Worm (Caenorhabditis elegans): ENCODE results near the gene atg-18.

- no peak for TF ChIP-seq ama-1 (optimal IDR thresholded peaks at IDR 0.05)
- no peak for TF ChIP-seq F13C5.2 (tag; optimal IDR thresholded peaks at IDR 0.05)
- TF ChIP-seq flt-1 (GFP tag; IDR thresholded peaks at IDR 0.05): no peak
- TF ChIP-seq aly-1 (tag; optimal IDR thresholded peaks at IDR 0.05): no peak
Observed at ce11 chrV:8643093-8643492, 12.0 kb upstream of the atg-18 start, which contains the start of gene asp-13.

All from whole organism, early embryonic.